6 fruit fly cellular contexts compared by ENCODE assay signal in the genomic region with DNA sequence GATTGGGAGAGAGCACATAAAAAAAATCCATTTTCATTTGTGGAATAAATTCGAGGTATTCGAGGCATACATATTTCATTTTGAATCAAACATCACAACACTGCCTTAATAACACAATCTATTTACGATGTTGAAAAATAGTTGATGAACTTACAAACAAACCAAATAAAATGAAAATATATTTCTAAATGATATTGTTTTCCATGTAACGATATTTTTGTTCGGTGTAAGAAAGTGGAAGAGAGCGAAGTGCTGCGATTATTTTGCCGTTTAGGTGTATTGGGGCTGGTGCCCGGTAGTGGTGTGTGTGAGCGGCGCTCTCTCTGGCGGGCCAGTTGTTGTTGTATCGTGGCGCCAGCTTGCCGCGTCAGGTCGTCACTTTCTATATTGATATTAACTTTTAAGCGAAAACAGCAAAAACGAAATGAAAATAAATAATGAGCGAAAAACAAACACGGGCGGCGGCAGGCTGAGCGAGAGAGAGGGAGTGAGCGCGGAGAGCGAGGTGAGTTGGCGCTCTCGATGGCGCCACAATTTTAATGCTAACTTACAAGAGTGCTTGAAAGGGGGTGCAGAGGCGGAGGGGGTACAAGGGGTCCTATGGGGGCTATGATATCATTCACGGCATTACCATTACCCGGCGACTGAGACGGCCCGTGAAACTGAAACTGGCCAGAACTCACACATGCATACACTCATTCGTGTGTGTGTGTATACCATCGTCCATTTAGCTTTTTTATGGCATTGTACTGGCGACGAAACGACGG.
TF ChIP-seq lines count a peak whose summit lies in the region.

No protein-coding gene starts in this region.

- TF ChIP-seq CTCF in whole organism, embryonic (GFP tag; optimal IDR thresholded peaks at IDR 0.05; lab: Kevin White, UChicago): peak; percentile 45

TF ChIP-seq in whole organism, 6 proteins besides CTCF, POLR2A, EP300 and RAD21:
- TF ChIP-seq usp (GFP tag; optimal IDR thresholded peaks at IDR 0.05; lab: Kevin White, UChicago) (no peak), pan (optimal IDR thresholded peaks at IDR 0.05; lab: Kevin White, UChicago) (no peak), EcR (GFP tag; optimal IDR thresholded peaks at IDR 0.05; lab: Kevin White, UChicago) (no peak), CG8478 (optimal IDR thresholded peaks at IDR 0.05; lab: Kevin White, UChicago) (no peak), psq (optimal IDR thresholded peaks at IDR 0.05; lab: Kevin White, UChicago) (no peak), Dll (optimal IDR thresholded peaks at IDR 0.05; lab: Kevin White, UChicago) (peak; percentile 95)

TF ChIP-seq in whole organism, adult, 20 proteins besides CTCF, POLR2A, EP300 and RAD21 (continues in another document):
- TF ChIP-seq bab1 (GFP tag; optimal IDR thresholded peaks at IDR 0.05; lab: Kevin White, UChicago): peak; percentile 79
- peak; percentile 68 for TF ChIP-seq CG1620 (GFP tag; optimal IDR thresholded peaks at IDR 0.05; lab: Kevin White, UChicago)
- TF ChIP-seq CG5204 (GFP tag; optimal IDR thresholded peaks at IDR 0.05; lab: Kevin White, UChicago): peak; percentile 84
- TF ChIP-seq pad (GFP tag; optimal IDR thresholded peaks at IDR 0.05; lab: Kevin White, UChicago): peak; percentile 76
- TF ChIP-seq Mnt (GFP tag; optimal IDR thresholded peaks at IDR 0.05; lab: Kevin White, UChicago): peak; percentile 78
- peak; percentile 53 for TF ChIP-seq toe (GFP tag; optimal IDR thresholded peaks at IDR 0.05; lab: Kevin White, UChicago)
- peak; percentile 87 for TF ChIP-seq CG14711 (tag; optimal IDR thresholded peaks at IDR 0.05; lab: Kevin White, UChicago)
- TF ChIP-seq kay (GFP tag; lab: Kevin White, UChicago; ENCODE audit: borderline replicate concordance): peak; percentile 91
- peak; percentile 89 for TF ChIP-seq CG7101 (tag; optimal IDR thresholded peaks at IDR 0.05; lab: Kevin White, UChicago)
- TF ChIP-seq CG11617 (GFP tag; optimal IDR thresholded peaks at IDR 0.05; lab: Kevin White, UChicago): peak; percentile 90
- TF ChIP-seq CG12768 (GFP tag; optimal IDR thresholded peaks at IDR 0.05; lab: Kevin White, UChicago): peak; percentile 94
- no peak for TF ChIP-seq cnc (optimal IDR thresholded peaks at IDR 0.05; lab: Kevin White, UChicago)
- TF ChIP-seq cic (GFP tag; optimal IDR thresholded peaks at IDR 0.05; lab: Kevin White, UChicago): peak; percentile 96
- peak; percentile 74 for TF ChIP-seq Hr96 (GFP tag; optimal IDR thresholded peaks at IDR 0.05; lab: Kevin White, UChicago)
- peak; percentile 88 for TF ChIP-seq tj (GFP tag; optimal IDR thresholded peaks at IDR 0.05; lab: Kevin White, UChicago)

TF ChIP-seq in whole organism, embryonic, 481 proteins besides CTCF, POLR2A, EP300 and RAD21 (continues in another document):
- TF ChIP-seq CG42726 (GFP tag; IDR thresholded peaks at IDR 0.05; lab: Robert Waterston, UW; ENCODE audit: partially characterized antibody): no peak
- peak; percentile 74 for TF ChIP-seq twi (tag; optimal IDR thresholded peaks at IDR 0.05; lab: Kevin White, UChicago)
- TF ChIP-seq crc (GFP tag; optimal IDR thresholded peaks at IDR 0.05; lab: Kevin White, UChicago): peak; percentile 84
- peak; percentile 84 for TF ChIP-seq ERR (GFP tag; optimal IDR thresholded peaks at IDR 0.05; lab: Kevin White, UChicago)
- TF ChIP-seq CG11093 (GFP tag; IDR thresholded peaks at IDR 0.05; lab: Robert Waterston, UW): peak; percentile 80
- TF ChIP-seq CG10959 (GFP tag; IDR thresholded peaks at IDR 0.05; lab: Robert Waterston, UW): peak; percentile 69
- peak; percentile 40 to 58 for TF ChIP-seq insv (GFP tag; optimal IDR thresholded peaks at IDR 0.05; lab: Kevin White, UChicago)
- peak; percentile 80 for TF ChIP-seq Mes4 (GFP tag; optimal IDR thresholded peaks at IDR 0.05; lab: Kevin White, UChicago)
- TF ChIP-seq zfh1 (GFP tag; IDR thresholded peaks at IDR 0.05; lab: Robert Waterston, UW): peak; percentile 84
- TF ChIP-seq MTF-1 (GFP tag; optimal IDR thresholded peaks at IDR 0.05; lab: Kevin White, UChicago; ENCODE audit: borderline replicate concordance): peak; percentile 62
- no peak for TF ChIP-seq aop (GFP tag; IDR thresholded peaks at IDR 0.05; lab: Robert Waterston, UW)
- TF ChIP-seq Trl (optimal IDR thresholded peaks at IDR 0.05; lab: Kevin White, UChicago): peak; percentile 71 to 96
- TF ChIP-seq Trl (GFP tag; optimal IDR thresholded peaks at IDR 0.05; lab: Kevin White, UChicago): peak; percentile 89
- TF ChIP-seq CG15479 (GFP tag; optimal IDR thresholded peaks at IDR 0.05; lab: Kevin White, UChicago): no peak
- peak; percentile 79 for TF ChIP-seq CG9609 (GFP tag; optimal IDR thresholded peaks at IDR 0.05; lab: Kevin White, UChicago)

TF ChIP-seq in whole organism, prepupa, 60 proteins besides CTCF, POLR2A, EP300 and RAD21 (continues in another document):
- TF ChIP-seq dsx (GFP tag; optimal IDR thresholded peaks at IDR 0.05; lab: Kevin White, UChicago; ENCODE audit: poor library complexity, severe bottlenecking): peak; percentile 86
- peak; percentile 91 for TF ChIP-seq Ets96B (tag; optimal IDR thresholded peaks at IDR 0.05; lab: Kevin White, UChicago)
- peak; percentile 95 for TF ChIP-seq CG8119 (GFP tag; IDR thresholded peaks at IDR 0.05; lab: Robert Waterston, UW)
- TF ChIP-seq Hr4 (GFP tag; optimal IDR thresholded peaks at IDR 0.05; lab: Kevin White, UChicago): peak; percentile 97
- TF ChIP-seq Eip75B (GFP tag; optimal IDR thresholded peaks at IDR 0.05; lab: Kevin White, UChicago): peak; percentile 97
- TF ChIP-seq fd85E (GFP tag; optimal IDR thresholded peaks at IDR 0.05; lab: Kevin White, UChicago): peak; percentile 80
- peak; percentile 99 for TF ChIP-seq svp (GFP tag; lab: Kevin White, UChicago)
- TF ChIP-seq CG11762 (GFP tag; optimal IDR thresholded peaks at IDR 0.05; lab: Kevin White, UChicago; ENCODE audit: insufficient read depth): peak; percentile 90
- peak; percentile 98 for TF ChIP-seq Met (GFP tag; optimal IDR thresholded peaks at IDR 0.05; lab: Kevin White, UChicago)
- TF ChIP-seq CG34406 (GFP tag; optimal IDR thresholded peaks at IDR 0.05; lab: Kevin White, UChicago): peak; percentile 96
- peak; percentile 68 for TF ChIP-seq CG9139 (GFP tag; optimal IDR thresholded peaks at IDR 0.05; lab: Kevin White, UChicago)
- peak; percentile 90 for TF ChIP-seq Sox15 (GFP tag; optimal IDR thresholded peaks at IDR 0.05; lab: Kevin White, UChicago)
- TF ChIP-seq Lpt (GFP tag; optimal IDR thresholded peaks at IDR 0.05; lab: Kevin White, UChicago): peak; percentile 89
- peak; percentile 97 for TF ChIP-seq Sox14 (GFP tag; optimal IDR thresholded peaks at IDR 0.05; lab: Kevin White, UChicago)
- peak; percentile 97 for TF ChIP-seq cyc (GFP tag; optimal IDR thresholded peaks at IDR 0.05; lab: Kevin White, UChicago)

TF ChIP-seq in whole organism, pupa, 21 proteins besides CTCF, POLR2A, EP300 and RAD21 (continues in another document):
- TF ChIP-seq fd96Ca (GFP tag; IDR thresholded peaks at IDR 0.05; lab: Robert Waterston, UW) (peak; percentile 71), CG8301 (tag; optimal IDR thresholded peaks at IDR 0.05; lab: Kevin White, UChicago) (peak; percentile 95), CG17806 (tag; optimal IDR thresholded peaks at IDR 0.05; lab: Kevin White, UChicago) (peak; percentile 92), Pif1B (GFP tag; optimal IDR thresholded peaks at IDR 0.05; lab: Kevin White, UChicago) (peak; percentile 95), CG32121 (GFP tag; IDR thresholded peaks at IDR 0.05; lab: Robert Waterston, UW) (peak; percentile 88; the same call in 1 of the 2 replicates), CG4496 (GFP tag; IDR thresholded peaks at IDR 0.05; lab: Robert Waterston, UW) (peak; percentile 87), CG13204 (GFP tag; optimal IDR thresholded peaks at IDR 0.05; lab: Kevin White, UChicago) (peak; percentile 92), Pif1A (GFP tag; optimal IDR thresholded peaks at IDR 0.05; lab: Kevin White, UChicago) (peak; percentile 94), CG10348 (GFP tag; IDR thresholded peaks at IDR 0.05; lab: Robert Waterston, UW) (peak; percentile 35; the same call in 1 of the 2 replicates), EcR (GFP tag; optimal IDR thresholded peaks at IDR 0.05; lab: Kevin White, UChicago) (peak; percentile 81), CG12605 (GFP tag; IDR thresholded peaks at IDR 0.05; lab: Robert Waterston, UW) (peak; percentile 78), CG14655 (GFP tag; optimal IDR thresholded peaks at IDR 0.05; lab: Kevin White, UChicago) (peak; percentile 92), CG9948 (tag; optimal IDR thresholded peaks at IDR 0.05; lab: Kevin White, UChicago) (peak; percentile 94), rn (GFP tag; IDR thresholded peaks at IDR 0.05; lab: Robert Waterston, UW) (peak; percentile 51), D1 (tag; optimal IDR thresholded peaks at IDR 0.05; lab: Kevin White, UChicago) (peak; percentile 85), Ets98B (GFP tag; IDR thresholded peaks at IDR 0.05; lab: Robert Waterston, UW) (peak; percentile 89), CG34367 (tag; optimal IDR thresholded peaks at IDR 0.05; lab: Kevin White, UChicago) (peak; percentile 86)

TF ChIP-seq in whole organism, wandering third instar larva, 38 proteins besides CTCF, POLR2A, EP300 and RAD21 (continues in another document):
- TF ChIP-seq brk (GFP tag; optimal IDR thresholded peaks at IDR 0.05; lab: Kevin White, UChicago) (peak; percentile 96), Hr83 (GFP tag; optimal IDR thresholded peaks at IDR 0.05; lab: Kevin White, UChicago; ENCODE audit: poor library complexity, severe bottlenecking) (peak; percentile 80), ey (GFP tag; optimal IDR thresholded peaks at IDR 0.05; lab: Kevin White, UChicago) (peak; percentile 98), dsf (GFP tag; optimal IDR thresholded peaks at IDR 0.05; lab: Kevin White, UChicago; ENCODE audit: borderline replicate concordance) (peak; percentile 73), dmrt93B (GFP tag; optimal IDR thresholded peaks at IDR 0.05; lab: Kevin White, UChicago) (peak; percentile 84), Vsx2 (GFP tag; optimal IDR thresholded peaks at IDR 0.05; lab: Kevin White, UChicago; ENCODE audit: partially characterized antibody) (peak; percentile 62), Myc (optimal IDR thresholded peaks at IDR 0.05; lab: Kevin White, UChicago) (no peak), psq (GFP tag; optimal IDR thresholded peaks at IDR 0.05; lab: Kevin White, UChicago) (peak; percentile 95), OdsH (GFP tag; optimal IDR thresholded peaks at IDR 0.05; lab: Kevin White, UChicago) (peak; percentile 97), h (GFP tag; optimal IDR thresholded peaks at IDR 0.05; lab: Kevin White, UChicago) (peak; percentile 98), Abd-B (GFP tag; optimal IDR thresholded peaks at IDR 0.05; lab: Kevin White, UChicago) (no peak), fru (GFP tag; optimal IDR thresholded peaks at IDR 0.05; lab: Kevin White, UChicago) (peak; percentile 98), lola (GFP tag; optimal IDR thresholded peaks at IDR 0.05; lab: Kevin White, UChicago) (no peak), dl (GFP tag; optimal IDR thresholded peaks at IDR 0.05; lab: Kevin White, UChicago; ENCODE audit: insufficient read depth in 1 of 2, partially characterized antibody in 2 of 2) (peak; percentile 74 to 90), Jra (GFP tag; optimal IDR thresholded peaks at IDR 0.05; lab: Kevin White, UChicago) (peak; percentile 76), Rel (GFP tag; optimal IDR thresholded peaks at IDR 0.05; lab: Kevin White, UChicago) (peak; percentile 92), Rel (tag; optimal IDR thresholded peaks at IDR 0.05; lab: Kevin White, UChicago) (peak; percentile 71), Mio (GFP tag; optimal IDR thresholded peaks at IDR 0.05; lab: Kevin White, UChicago) (peak; percentile 61)
